Fruit fly (Drosophila melanogaster): Measurements from ENCODE around the gene CG32152.

CG32152 gene

dm6 chr3L:16164150-16165039, 20.6 kb upstream of the CG32152 start, which contains the start of gene CG5151 (continued):
- TF ChIP-seq maf-S (GFP tag; optimal IDR thresholded peaks at IDR 0.05) (no peak), sna (GFP tag; IDR thresholded peaks at IDR 0.05; ENCODE audit: partially characterized antibody) (peak; percentile 74), CG1832 (GFP tag; optimal IDR thresholded peaks at IDR 0.05) (no peak), CHES-1-like (GFP tag; optimal IDR thresholded peaks at IDR 0.05) (peak; percentile 13), CG2678 (tag; optimal IDR thresholded peaks at IDR 0.05) (peak; percentile 13), Bdp1 (GFP tag; optimal IDR thresholded peaks at IDR 0.05) (no peak), ranshi (GFP tag; IDR thresholded peaks at IDR 0.05) (peak; percentile 41; the same call in 1 of the 2 replicates), Six4 (GFP tag; optimal IDR thresholded peaks at IDR 0.05) (no peak), cwo (GFP tag; optimal IDR thresholded peaks at IDR 0.05) (peak; percentile 53), zen (tag; optimal IDR thresholded peaks at IDR 0.05) (no peak), cas (GFP tag; IDR thresholded peaks at IDR 0.05) (no peak), lab (GFP tag; optimal IDR thresholded peaks at IDR 0.05) (peak; percentile 33), chif (GFP tag; optimal IDR thresholded peaks at IDR 0.05) (no peak), sens-2 (GFP tag; IDR thresholded peaks at IDR 0.05) (no peak), Bgb (GFP tag; IDR thresholded peaks at IDR 0.05; ENCODE audit: partially characterized antibody) (peak; percentile 81), CG11560 (tag; IDR thresholded peaks at IDR 0.05) (no peak), Scr (GFP tag; IDR thresholded peaks at IDR 0.05; ENCODE audit: partially characterized antibody) (peak; percentile 69), Sox102F (GFP tag; optimal IDR thresholded peaks at IDR 0.05) (no peak), gem (tag; optimal IDR thresholded peaks at IDR 0.05) (no peak), Med (GFP tag) (peak; percentile 81), Usf (GFP tag; optimal IDR thresholded peaks at IDR 0.05) (no peak), zf30C (GFP tag; optimal IDR thresholded peaks at IDR 0.05) (no peak), exex (tag; optimal IDR thresholded peaks at IDR 0.05) (peak; percentile 20), CG6272 (GFP tag; IDR thresholded peaks at IDR 0.05) (no peak), Rx (GFP tag; IDR thresholded peaks at IDR 0.05) (no peak), cato (GFP tag; optimal IDR thresholded peaks at IDR 0.05; ENCODE audit: borderline replicate concordance) (no peak), Doc3 (GFP tag; IDR thresholded peaks at IDR 0.05; ENCODE audit: partially characterized antibody) (peak; percentile 44; the same call in 1 of the 3 replicates), nerfin-1 (tag; optimal IDR thresholded peaks at IDR 0.05) (no peak), sob (GFP tag; IDR thresholded peaks at IDR 0.05) (no peak), CG1792 (GFP tag; optimal IDR thresholded peaks at IDR 0.05) (no peak), Blimp-1 (GFP tag; optimal IDR thresholded peaks at IDR 0.05) (no peak), CG7928 (GFP tag; optimal IDR thresholded peaks at IDR 0.05) (no peak), ham (GFP tag; IDR thresholded peaks at IDR 0.05) (no peak), Lim3 (GFP tag; IDR thresholded peaks at IDR 0.05) (no peak), jing (GFP tag; optimal IDR thresholded peaks at IDR 0.05) (no peak), nerfin-2 (GFP tag; IDR thresholded peaks at IDR 0.05; ENCODE audit: partially characterized antibody) (peak; percentile 85), H2.0 (GFP tag; IDR thresholded peaks at IDR 0.05) (no peak), Mes4 (GFP tag; optimal IDR thresholded peaks at IDR 0.05) (no peak), tup (GFP tag; optimal IDR thresholded peaks at IDR 0.05) (no peak), cg (GFP tag; optimal IDR thresholded peaks at IDR 0.05) (peak; percentile 70), CG2712 (tag; optimal IDR thresholded peaks at IDR 0.05) (no peak), CG14014 (GFP tag; IDR thresholded peaks at IDR 0.05) (0 out of 2 replicates have a peak, but pooled peaks have one; percentile 3), fd3F (GFP tag; optimal IDR thresholded peaks at IDR 0.05) (no peak), hkb (optimal IDR thresholded peaks at IDR 0.05) (no peak), hkb (GFP tag; IDR thresholded peaks at IDR 0.05) (peak; percentile 54), slbo (GFP tag; IDR thresholded peaks at IDR 0.05) (peak; percentile 17; the same call in 1 of the 2 replicates), rib (GFP tag; IDR thresholded peaks at IDR 0.05) (peak; percentile 61), CG10959 (GFP tag; IDR thresholded peaks at IDR 0.05) (no peak), CG12769 (tag; optimal IDR thresholded peaks at IDR 0.05) (peak; percentile 19)
